Fruit fly (Drosophila melanogaster): ENCODE results near the gene Cpr64Aa.

Cpr64Aa gene

dm6 chr3L:4228187-4228836 lies 19.3 kb upstream of the Cpr64Aa start (continued):
- TF ChIP-seq onecut (GFP tag; IDR thresholded peaks at IDR 0.05) = peak; percentile 95
- TF ChIP-seq CG42726 (GFP tag; IDR thresholded peaks at IDR 0.05; ENCODE audit: partially characterized antibody) = no peak
- peak; percentile 94 for TF ChIP-seq NK7.1 (GFP tag; optimal IDR thresholded peaks at IDR 0.05)
- TF ChIP-seq ab (GFP tag; optimal IDR thresholded peaks at IDR 0.05) = peak; percentile 88
- peak; percentile 94 for TF ChIP-seq pb (GFP tag; optimal IDR thresholded peaks at IDR 0.05)
- peak; percentile 85 for TF ChIP-seq CG7987 (GFP tag; optimal IDR thresholded peaks at IDR 0.05)
- peak; percentile 94 for TF ChIP-seq CG10543 (GFP tag; optimal IDR thresholded peaks at IDR 0.05)
- TF ChIP-seq Atf3 (GFP tag; optimal IDR thresholded peaks at IDR 0.05) = peak; percentile 97
- TF ChIP-seq E2f2 (GFP tag; IDR thresholded peaks at IDR 0.05) = peak; percentile 79
- peak; percentile 98 for TF ChIP-seq Abd-B (GFP tag; optimal IDR thresholded peaks at IDR 0.05)
- peak; percentile 95 for TF ChIP-seq ewg (GFP tag; optimal IDR thresholded peaks at IDR 0.05)
- peak; percentile 96 for TF ChIP-seq E2f1 (GFP tag; IDR thresholded peaks at IDR 0.05)
- peak; percentile 97 for TF ChIP-seq CG4820 (GFP tag; optimal IDR thresholded peaks at IDR 0.05)
- peak; percentile 92 for TF ChIP-seq dati (GFP tag; IDR thresholded peaks at IDR 0.05)
- TF ChIP-seq Hr51 (GFP tag; optimal IDR thresholded peaks at IDR 0.05) = peak; percentile 89 to 97
- peak; percentile 94 for TF ChIP-seq CG11093 (GFP tag; IDR thresholded peaks at IDR 0.05)
- TF ChIP-seq Ptx1 (GFP tag; IDR thresholded peaks at IDR 0.05) = peak; percentile 98
- no peak for TF ChIP-seq chinmo (GFP tag; IDR thresholded peaks at IDR 0.05; ENCODE audit: partially characterized antibody)
- TF ChIP-seq cato (GFP tag; optimal IDR thresholded peaks at IDR 0.05; ENCODE audit: borderline replicate concordance) = peak; percentile 90
- TF ChIP-seq CG10209 (GFP tag; optimal IDR thresholded peaks at IDR 0.05) = peak; percentile 95
- TF ChIP-seq crp (GFP tag; optimal IDR thresholded peaks at IDR 0.05) = peak in 1 of 2 experiments; percentile 68
- peak; percentile 94 for TF ChIP-seq CG9609 (GFP tag; optimal IDR thresholded peaks at IDR 0.05)
- TF ChIP-seq CG14441 (GFP tag; IDR thresholded peaks at IDR 0.05) = peak; percentile 96
- peak; percentile 96 for TF ChIP-seq salm (tag; optimal IDR thresholded peaks at IDR 0.05)
- peak; percentile 93 for TF ChIP-seq CG30431 (GFP tag; optimal IDR thresholded peaks at IDR 0.05)
- TF ChIP-seq CG7928 (GFP tag; optimal IDR thresholded peaks at IDR 0.05) = peak; percentile 61
- TF ChIP-seq usp (GFP tag; optimal IDR thresholded peaks at IDR 0.05) = no peak
- TF ChIP-seq lmd (GFP tag; IDR thresholded peaks at IDR 0.05) = peak; percentile 97
- no peak for TF ChIP-seq HLH4C (GFP tag; IDR thresholded peaks at IDR 0.05; ENCODE audit: partially characterized antibody)
- TF ChIP-seq Dref (GFP tag; IDR thresholded peaks at IDR 0.05) = no peak
- peak; percentile 97 for TF ChIP-seq CG17361 (GFP tag; IDR thresholded peaks at IDR 0.05)
- TF ChIP-seq lilli (GFP tag; optimal IDR thresholded peaks at IDR 0.05) = peak; percentile 88
- peak; percentile 96 for TF ChIP-seq nerfin-1 (tag; optimal IDR thresholded peaks at IDR 0.05)
- TF ChIP-seq klu (GFP tag; IDR thresholded peaks at IDR 0.05) = peak; percentile 87
- peak; percentile 18 for TF ChIP-seq CG3995 (GFP tag; optimal IDR thresholded peaks at IDR 0.05)
- TF ChIP-seq MTF-1 (GFP tag; optimal IDR thresholded peaks at IDR 0.05; ENCODE audit: borderline replicate concordance) = peak; percentile 94
- TF ChIP-seq CG8944 (GFP tag; optimal IDR thresholded peaks at IDR 0.05) = peak; percentile 93
- TF ChIP-seq CG7839 (tag; optimal IDR thresholded peaks at IDR 0.05) = peak; percentile 97
- TF ChIP-seq Dbx (GFP tag; IDR thresholded peaks at IDR 0.05) = peak; percentile 79
- TF ChIP-seq Ada2b (GFP tag; IDR thresholded peaks at IDR 0.05) = peak; percentile 97
- TF ChIP-seq HLHmδ (GFP tag; optimal IDR thresholded peaks at IDR 0.05) = no peak
- peak; percentile 96 for TF ChIP-seq Sox100B (GFP tag; optimal IDR thresholded peaks at IDR 0.05)
- peak; percentile 77 for TF ChIP-seq CG10565 (GFP tag; optimal IDR thresholded peaks at IDR 0.05)
- peak; percentile 78 for TF ChIP-seq sd (tag; optimal IDR thresholded peaks at IDR 0.05)
- TF ChIP-seq CG14965 (GFP tag; optimal IDR thresholded peaks at IDR 0.05; ENCODE audit: borderline replicate concordance) = peak; percentile 72
- peak; percentile 96 for TF ChIP-seq phol (tag; optimal IDR thresholded peaks at IDR 0.05)
- peak; percentile 95 for TF ChIP-seq aop (GFP tag; IDR thresholded peaks at IDR 0.05)
- no peak for TF ChIP-seq Bgb (GFP tag; IDR thresholded peaks at IDR 0.05; ENCODE audit: partially characterized antibody)
- peak; percentile 95 for TF ChIP-seq CG3726 (GFP tag; IDR thresholded peaks at IDR 0.05)

Data from whole organism, embryonic.